Worm (Caenorhabditis elegans) whole organism, L1 larva: Measurements from ENCODE around the gene gegf-1.

Source experiments
- C34B4.2 ChIP-seq: sonication (generic microtip); optimal IDR thresholded peaks from 2 replicates; lab custom pipeline; 2017; ENCODE audit warnings: mild to moderate bottlenecking, missing genetic modification characterization, missing compliant biosample characterization
- F16B12.6 ChIP-seq: fragments of 150-350 bp; optimal IDR thresholded peaks from 2 replicates; lab custom pipeline; 2014; ENCODE audit warnings: missing biosample characterization, missing genetic modification characterization
- aha-1 ChIP-seq: fragments of 150-350 bp; optimal IDR thresholded peaks from 2 replicates; lab custom pipeline; 2014; ENCODE audit warnings: missing biosample characterization, missing genetic modification characterization
- aly-2 ChIP-seq: fragments of 150-350 bp; optimal IDR thresholded peaks from 2 replicates; lab custom pipeline; 2014; ENCODE audit warnings: missing biosample characterization, missing genetic modification characterization
- ama-1 ChIP-seq: fragments of 150-350 bp; optimal IDR thresholded peaks from 2 replicates; lab custom pipeline; 2014
- blmp-1 ChIP-seq: fragments of 150-350 bp; optimal IDR thresholded peaks from 2 replicates; lab custom pipeline; 2014; ENCODE audit warnings: missing biosample characterization, missing genetic modification characterization
- ceh-63 ChIP-seq: fragments of 200-800 bp; sonication (Bioruptor generic); optimal IDR thresholded peaks from 2 replicates; lab custom pipeline; 2018; ENCODE audit warnings: mild to moderate bottlenecking, missing genetic modification characterization, missing compliant biosample characterization
- ceh-8 ChIP-seq: fragments of 200-800 bp; sonication (Bioruptor generic); optimal IDR thresholded peaks from 2 replicates; lab custom pipeline; 2018; ENCODE audit warnings: mild to moderate bottlenecking, missing genetic modification characterization, moderate library complexity, missing compliant biosample characterization
- ceh-82 ChIP-seq, 3 experiments: fragments of 150-350 bp in 1 of 3; sonication (generic microtip) in 2 of 3; optimal IDR thresholded peaks; 2 replicates each; lab custom pipeline; 2014 to 2017; ENCODE audit warnings: missing biosample characterization in 3 of 3, missing genetic modification characterization in 3 of 3
- ceh-88 ChIP-seq: fragments of 200-800 bp; sonication (Bioruptor generic); IDR thresholded peaks from 2 replicates; pipeline ENCODE4 v1.3.6; 2022; ENCODE audit warnings: missing genetic modification characterization, missing compliant biosample characterization
- ceh-90 ChIP-seq: sonication (generic microtip); optimal IDR thresholded peaks from 2 replicates; lab custom pipeline; 2016; ENCODE audit warnings: missing genetic modification characterization, missing compliant biosample characterization
- dsc-1 ChIP-seq: sonication (generic microtip); optimal IDR thresholded peaks from 2 replicates; lab custom pipeline; 2016; ENCODE audit warnings: mild to moderate bottlenecking, missing genetic modification characterization, missing compliant biosample characterization
- efl-1 ChIP-seq, 4 experiments: fragments of 150-350 bp; optimal IDR thresholded peaks in 3 of 4; peaks in 1 of 4; 1 replicate in 1 of 4; 2 replicates in 3 of 4; lab custom pipeline; 2014; ENCODE audit warnings: missing biosample characterization in 2 of 4, missing genetic modification characterization in 2 of 4, missing genetic modification reagents in 2 of 4
- egl-13 ChIP-seq: sonication (generic microtip); optimal IDR thresholded peaks from 2 replicates; lab custom pipeline; 2016; ENCODE audit warnings: missing genotype, missing genetic modification reagents, missing genetic modification characterization, missing compliant biosample characterization
- egl-27 ChIP-seq, 2 experiments: fragments of 150-350 bp in 1 of 2; sonication (generic microtip); optimal IDR thresholded peaks; 3 replicates each; lab custom pipeline; 2017 to 2018; ENCODE audit warnings: missing biosample characterization in 2 of 2, missing genetic modification characterization in 2 of 2, missing genetic modification reagents in 2 of 2
- elt-3 ChIP-seq, 6 experiments: fragments of 150-350 bp in 1 of 6; sonication (generic microtip); optimal IDR thresholded peaks; 2 replicates each; lab custom pipeline; 2017 to 2018; ENCODE audit warnings: missing biosample characterization in 6 of 6, missing genetic modification characterization in 6 of 6, inconsistent platforms in 1 of 6
- fkh-10 ChIP-seq: sonication (generic microtip); optimal IDR thresholded peaks from 2 replicates; lab custom pipeline; 2017; ENCODE audit warnings: missing biosample characterization, missing genetic modification reagents, missing genetic modification characterization
- hlh-4 ChIP-seq: sonication (generic microtip); optimal IDR thresholded peaks from 2 replicates; lab custom pipeline; 2016; ENCODE audit warnings: mild to moderate bottlenecking, missing genetic modification characterization, missing compliant biosample characterization
- hpl-2 ChIP-seq: fragments of 150-350 bp; optimal IDR thresholded peaks from 2 replicates; lab custom pipeline; 2014; ENCODE audit warnings: missing biosample characterization, missing genetic modification reagents, missing genetic modification characterization
- jun-1 ChIP-seq: fragments of 150-350 bp; optimal IDR thresholded peaks from 2 replicates; lab custom pipeline; 2014; ENCODE audit warnings: missing biosample characterization, missing genetic modification reagents, missing genetic modification characterization
- lin-14 ChIP-seq: fragments of 200-800 bp; sonication (Bioruptor generic); optimal IDR thresholded peaks from 2 replicates; lab custom pipeline; 2018; ENCODE audit warnings: mild to moderate bottlenecking, missing genetic modification characterization, moderate library complexity, missing compliant biosample characterization
- lin-35 ChIP-seq, 2 experiments: fragments of 150-350 bp; optimal IDR thresholded peaks; 2 replicates each; lab custom pipeline; 2014; ENCODE audit warnings: missing biosample characterization in 2 of 2, missing genetic modification characterization in 2 of 2, missing genetic modification reagents in 2 of 2
- lin-39 ChIP-seq: fragments of 150-350 bp; optimal IDR thresholded peaks from 2 replicates; lab custom pipeline; 2014; ENCODE audit warnings: missing biosample characterization, missing genetic modification reagents, missing genetic modification characterization
- mdl-1 ChIP-seq, 2 experiments: fragments of 150-350 bp; optimal IDR thresholded peaks; 2 replicates each; lab custom pipeline; 2014 to 2017; ENCODE audit warnings: missing biosample characterization in 2 of 2, missing genetic modification characterization in 2 of 2, inconsistent platforms in 1 of 2
- mef-2 ChIP-seq: fragments of 150-350 bp; optimal IDR thresholded peaks from 2 replicates; lab custom pipeline; 2014; ENCODE audit warnings: missing biosample characterization, missing genetic modification characterization
- mep-1 ChIP-seq: fragments of 150-350 bp; optimal IDR thresholded peaks from 2 replicates; lab custom pipeline; 2014; ENCODE audit warnings: missing biosample characterization, missing genetic modification characterization
- nhr-11 ChIP-seq: fragments of 150-350 bp; optimal IDR thresholded peaks from 2 replicates; lab custom pipeline; 2014; ENCODE audit warnings: missing biosample characterization, missing genetic modification characterization
- nhr-19 ChIP-seq: fragments of 200-800 bp; sonication (Bioruptor generic); conservative IDR thresholded peaks from 2 replicates; pipeline ENCODE4 v1.3.6; 2022; ENCODE audit warnings: missing genetic modification characterization, missing compliant biosample characterization
- nhr-20 ChIP-seq: sonication (generic microtip); optimal IDR thresholded peaks from 2 replicates; lab custom pipeline; 2016; ENCODE audit warnings: mild to moderate bottlenecking, missing genetic modification characterization, missing compliant biosample characterization
- nhr-237 ChIP-seq: fragments of 150-350 bp; optimal IDR thresholded peaks from 2 replicates; lab custom pipeline; 2014; ENCODE audit warnings: missing biosample characterization, missing genetic modification characterization
- nhr-28 ChIP-seq: fragments of 150-350 bp; optimal IDR thresholded peaks from 2 replicates; lab custom pipeline; 2014; ENCODE audit warnings: missing biosample characterization, missing genetic modification characterization
- nhr-71 ChIP-seq: sonication (generic microtip); optimal IDR thresholded peaks from 2 replicates; lab custom pipeline; 2016; ENCODE audit warnings: mild to moderate bottlenecking, missing genetic modification characterization, moderate library complexity, missing compliant biosample characterization
- nhr-85 ChIP-seq: sonication (generic microtip); peaks from one replicate; lab custom pipeline; 2016; ENCODE audit warnings: missing genetic modification characterization, inconsistent platforms, missing compliant biosample characterization
- pag-3 ChIP-seq: sonication (generic microtip); optimal IDR thresholded peaks from 2 replicates; lab custom pipeline; 2017; ENCODE audit warnings: missing genetic modification characterization, mild to moderate bottlenecking, missing compliant biosample characterization, antibody characterized with exemption, borderline replicate concordance; ENCODE audit not compliant: insufficient read depth
- rnt-1 ChIP-seq: sonication (generic microtip); optimal IDR thresholded peaks from 2 replicates; lab custom pipeline; 2016; ENCODE audit warnings: mild to moderate bottlenecking, missing genetic modification characterization, moderate library complexity, missing compliant biosample characterization
- snpc-4 ChIP-seq: fragments of 150-350 bp; optimal IDR thresholded peaks from 2 replicates; lab custom pipeline; 2014; ENCODE audit warnings: missing biosample characterization, missing genetic modification characterization
- sup-37 ChIP-seq: fragments of 200-800 bp; sonication (Bioruptor generic); optimal IDR thresholded peaks from 2 replicates; lab custom pipeline; 2018; ENCODE audit warnings: mild to moderate bottlenecking, missing genetic modification characterization, missing compliant biosample characterization
- unc-30 ChIP-seq: sonication (generic microtip); optimal IDR thresholded peaks from 2 replicates; lab custom pipeline; 2017; ENCODE audit warnings: missing biosample characterization, missing genetic modification characterization
- unc-86 ChIP-seq: sonication (generic microtip); optimal IDR thresholded peaks from 2 replicates; lab custom pipeline; 2016; ENCODE audit warnings: missing genetic modification characterization, missing compliant biosample characterization
- unc-98 ChIP-seq: fragments of 200-800 bp; sonication (Bioruptor generic); IDR thresholded peaks from 2 replicates; pipeline ENCODE4 v1.3.6; 2022; ENCODE audit warnings: missing genetic modification characterization, missing compliant biosample characterization
- vab-15 ChIP-seq: sonication (generic microtip); optimal IDR thresholded peaks from 2 replicates; lab custom pipeline; 2017; ENCODE audit warnings: missing genotype, mild to moderate bottlenecking, missing genetic modification characterization, missing compliant biosample characterization
- xbp-1 ChIP-seq: sonication (generic microtip); optimal IDR thresholded peaks from 2 replicates; lab custom pipeline; 2016; ENCODE audit warnings: missing genetic modification characterization, missing compliant biosample characterization
- zag-1 ChIP-seq: fragments of 150-350 bp; optimal IDR thresholded peaks from 2 replicates; lab custom pipeline; 2014; ENCODE audit warnings: missing biosample characterization, missing genetic modification characterization
- ztf-4 ChIP-seq: fragments of 150-350 bp; optimal IDR thresholded peaks from 2 replicates; lab custom pipeline; 2014; ENCODE audit warnings: missing biosample characterization, missing genetic modification characterization

Gene gegf-1

DNA sequence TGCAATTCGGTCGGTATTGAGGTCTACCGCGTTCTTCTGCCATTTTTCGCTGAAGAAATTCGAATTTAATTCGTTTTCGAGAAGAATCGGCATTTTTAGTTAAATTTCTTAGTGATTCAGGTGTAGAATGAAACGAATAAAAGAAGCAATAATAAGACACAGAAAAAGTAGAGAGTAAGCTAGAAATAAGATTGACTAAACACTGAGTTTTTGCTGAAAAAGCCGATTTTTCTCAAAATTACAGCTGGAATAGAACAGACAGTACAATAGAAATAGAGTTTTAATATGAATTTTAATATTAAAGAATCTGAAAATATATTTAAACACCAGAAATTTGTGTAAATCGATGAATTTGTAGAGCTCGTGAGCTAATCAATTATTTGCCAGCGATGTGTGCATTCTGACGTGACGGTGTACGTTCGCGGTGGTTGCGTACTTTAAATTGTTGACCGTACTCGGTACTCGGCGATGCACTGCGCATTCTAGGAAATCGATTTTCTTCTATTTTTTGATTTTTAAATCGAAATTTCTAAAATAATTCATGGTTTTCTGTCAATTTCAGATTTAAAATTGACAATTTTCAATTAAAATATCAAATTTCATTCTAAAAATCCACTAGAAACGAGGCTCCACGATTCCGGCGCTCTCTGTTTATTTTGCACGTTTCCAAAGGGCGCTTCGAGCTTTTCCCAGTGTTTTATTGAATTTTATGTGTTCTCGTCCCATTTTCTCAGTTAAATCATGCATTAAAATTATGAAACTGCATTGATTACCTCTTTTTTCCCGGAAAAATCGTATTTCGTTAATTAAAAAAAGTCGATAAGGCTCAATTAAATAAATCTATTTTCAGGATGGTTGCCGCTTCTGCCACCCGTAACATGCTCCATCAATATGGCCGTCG lies 31.6 kb downstream of the gegf-1 start, which contains the start of the genes grld-1 and cox-6C (continued):
- peak; percentile 75 for TF ChIP-seq lin-14
- no peak for TF ChIP-seq lin-39
- peak; percentile 75 for TF ChIP-seq unc-86
- peak; percentile 69 for TF ChIP-seq xbp-1 (tag; lab: Kevin White, UChicago)
- peak; percentile 26 for TF ChIP-seq aly-2
- no peak for TF ChIP-seq vab-15 (tag; lab: Kevin White, UChicago)
- peak; percentile 19 for TF ChIP-seq egl-13 (tag; lab: Kevin White, UChicago)
- no peak for TF ChIP-seq ceh-88 (GFP tag; lab: Robert Waterston, UW)
- no peak for TF ChIP-seq snpc-4 (tag; lab: Kevin White, UChicago)
- no peak for TF ChIP-seq ztf-4
- 0 out of 2 replicates have a peak, but pooled peaks have one; percentile 16 for TF ChIP-seq unc-98
- no peak for TF ChIP-seq ceh-90
- TF ChIP-seq zag-1 (tag; lab: Kevin White, UChicago), result no peak
- TF ChIP-seq blmp-1 (tag; lab: Kevin White, UChicago), result no peak
- peak in 1 of 2 experiments; percentile 52 for TF ChIP-seq mdl-1 (tag; optimal IDR thresholded peaks at IDR 0.05; lab: Kevin White, UChicago)
- peak; percentile 71 for TF ChIP-seq nhr-20 (tag; lab: Kevin White, UChicago)
- TF ChIP-seq mep-1, result peak; percentile 60
- TF ChIP-seq aha-1 (tag; lab: Kevin White, UChicago), result no peak
- peak; percentile 7 for TF ChIP-seq jun-1
- peak; percentile 70 for TF ChIP-seq nhr-85 (tag; lab: Kevin White, UChicago)
- peak; percentile 24 to 55 (median 31) for TF ChIP-seq ceh-82 (tag; optimal IDR thresholded peaks at IDR 0.05; lab: Kevin White, UChicago)
- TF ChIP-seq C34B4.2 (tag; lab: Kevin White, UChicago), result no peak
- no peak for TF ChIP-seq hpl-2 (GFP tag; lab: Kevin White, UChicago)
- TF ChIP-seq ceh-8 (GFP tag; lab: Kevin White, UChicago), result no peak
- TF ChIP-seq egl-27 (tag; optimal IDR thresholded peaks at IDR 0.05; lab: Kevin White, UChicago), result no peak
- peak; percentile 53 to 59 for TF ChIP-seq efl-1 (optimal IDR thresholded peaks at IDR 0.05; lab: Kevin White, UChicago)
- TF ChIP-seq efl-1 (GFP tag; optimal IDR thresholded peaks at IDR 0.05 in 1 of 2; lab: Kevin White, UChicago), result peak; percentile 55 to 90
- TF ChIP-seq sup-37, result no peak
- no peak for TF ChIP-seq ama-1 (lab: Kevin White, UChicago)
- no peak for TF ChIP-seq mef-2 (tag; lab: Kevin White, UChicago)
- no peak for TF ChIP-seq fkh-10 (GFP tag; lab: Kevin White, UChicago)
- no peak for TF ChIP-seq hlh-4 (tag; lab: Kevin White, UChicago)
- peak; percentile 85 for TF ChIP-seq nhr-71 (tag; lab: Kevin White, UChicago)
- TF ChIP-seq ceh-63 (GFP tag; lab: Kevin White, UChicago), result no peak
- peak; percentile 66 to 71 for TF ChIP-seq lin-35 (GFP tag; optimal IDR thresholded peaks at IDR 0.05; lab: Kevin White, UChicago)
- TF ChIP-seq, all 84 proteins: peak for 37

- TF ChIP-seq pag-3 (tag; lab: Kevin White, UChicago) (no peak), dsc-1 (tag; lab: Kevin White, UChicago) (no peak), lin-35 (GFP tag; optimal IDR thresholded peaks at IDR 0.05; lab: Kevin White, UChicago) (no peak), unc-30 (tag; lab: Kevin White, UChicago) (no peak), unc-86 (no peak), mdl-1 (tag; optimal IDR thresholded peaks at IDR 0.05; lab: Kevin White, UChicago) (no peak), nhr-19 (GFP tag; lab: Robert Waterston, UW) (no peak), F16B12.6 (tag; lab: Kevin White, UChicago) (no peak), rnt-1 (tag; lab: Kevin White, UChicago) (no peak), nhr-85 (tag; lab: Kevin White, UChicago) (no peak), unc-98 (no peak), snpc-4 (tag; lab: Kevin White, UChicago) (no peak), mep-1 (no peak), fkh-10 (GFP tag; lab: Kevin White, UChicago) (no peak), nhr-28 (tag; lab: Kevin White, UChicago) (no peak), aly-2 (no peak), elt-3 (tag; optimal IDR thresholded peaks at IDR 0.05; lab: Kevin White, UChicago) (no peak), nhr-11 (tag; lab: Kevin White, UChicago) (no peak), blmp-1 (tag; lab: Kevin White, UChicago) (no peak), nhr-237 (tag; lab: Kevin White, UChicago) (no peak)
Observed at ce11 chrIV:121607-122006, 36.1 kb downstream of the gegf-1 start, which contains the start of gene tut-1. Gene tut-1 (minus strand): TSS chrIV:121707.
